Worm (Caenorhabditis elegans) whole organism, young adult: ENCODE measurements around the gene fbxc-14.
"Not testable (repeated sequence)": the region's sequence is repeated elsewhere in the genome, so short reads cannot be mapped to it uniquely, and the experiment has no call there.

Source experiments
- madf-6 ChIP-seq: fragments of 200-800 bp; sonication (Bioruptor generic); IDR thresholded peaks from 2 replicates; pipeline ENCODE4 v1.3.6; 2022; ENCODE audit warnings: missing genetic modification reagents, missing genetic modification characterization, missing compliant biosample characterization
- nfya-1 ChIP-seq: sonication (generic microtip); optimal IDR thresholded peaks from 2 replicates; lab custom pipeline; 2017; ENCODE audit warnings: antibody characterized with exemption, missing compliant biosample characterization, missing genetic modification characterization, borderline replicate concordance; ENCODE audit not compliant: insufficient read depth
- nfyb-1 ChIP-seq: fragments of 200-800 bp; sonication (Bioruptor generic); IDR thresholded peaks from 2 replicates; pipeline ENCODE4 v1.3.6; 2022; ENCODE audit warnings: missing genetic modification reagents, missing genetic modification characterization, missing compliant biosample characterization
- pha-4 ChIP-seq: fragments of 150-350 bp; sonication (generic microtip); optimal IDR thresholded peaks from 2 replicates; lab custom pipeline; 2014; ENCODE audit warnings: missing biosample characterization, missing genetic modification reagents, missing genetic modification characterization
- unc-62 ChIP-seq: fragments of 150-350 bp; optimal IDR thresholded peaks from 2 replicates; lab custom pipeline; 2014; ENCODE audit warnings: missing biosample characterization, missing genetic modification reagents, missing genetic modification characterization

DNA sequence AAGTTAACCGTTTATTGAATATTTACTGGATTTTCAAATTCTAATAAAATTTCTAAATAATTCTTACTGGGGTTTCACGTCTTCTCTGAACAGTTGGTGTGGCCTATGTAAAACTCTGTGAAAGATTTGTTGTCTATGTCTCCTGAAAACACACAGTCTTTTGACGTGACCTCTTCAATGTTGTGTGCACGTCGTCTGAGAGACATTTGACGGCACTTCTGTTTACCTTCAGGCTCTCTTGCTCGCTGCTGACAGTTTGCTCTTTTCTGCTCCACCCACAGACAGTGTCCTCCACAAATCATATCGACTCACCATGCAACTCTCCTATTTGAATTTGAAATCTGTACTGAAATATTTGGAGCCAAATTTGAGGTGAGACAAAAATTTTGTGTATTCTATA, 43.2 kb upstream of the fbxc-14 start, which contains the start of gene fbxc-34:
- TF ChIP-seq nfyb-1 (GFP tag; lab: Robert Waterston, UW); nfya-1 (tag; lab: Kevin White, UChicago); unc-62 (GFP tag; lab: Kevin White, UChicago); madf-6 (GFP tag; lab: Robert Waterston, UW); pha-4 (tag; lab: Kevin White, UChicago): not testable (repeated sequence)
